Fruit fly (Drosophila melanogaster) whole organism, pupa: ENCODE measurements around the gene CG16749.
A peak's percentile ranks its signal among the peaks of the same experiment; 100 is the strongest.

Source experiments
- CG13204 ChIP-seq: fragments of 200-800 bp; sonication (Bioruptor generic); optimal IDR thresholded peaks from 2 replicates; lab custom pipeline; 2018; ENCODE audit warnings: missing biosample characterization, mild to moderate bottlenecking, missing genetic modification characterization, moderate library complexity
- CG15710 ChIP-seq: fragments of 200-800 bp; sonication (Bioruptor generic); optimal IDR thresholded peaks from 2 replicates; lab custom pipeline; 2018; ENCODE audit warnings: missing biosample characterization, mild to moderate bottlenecking, missing genetic modification characterization, moderate library complexity
- CG17806 ChIP-seq: fragments of 200-800 bp; sonication (Bioruptor generic); optimal IDR thresholded peaks from 2 replicates; lab custom pipeline; 2018; ENCODE audit warnings: missing biosample characterization, mild to moderate bottlenecking, missing genetic modification characterization, moderate library complexity
- CG8301 ChIP-seq: fragments of 200-800 bp; sonication (Bioruptor generic); optimal IDR thresholded peaks from 2 replicates; lab custom pipeline; 2018; ENCODE audit warnings: missing biosample characterization, mild to moderate bottlenecking, missing genetic modification characterization
- CG9948 ChIP-seq: fragments of 200-800 bp; sonication (Bioruptor generic); optimal IDR thresholded peaks from 2 replicates; lab custom pipeline; 2018; ENCODE audit warnings: missing biosample characterization, mild to moderate bottlenecking, missing genetic modification characterization, moderate library complexity
- EcR ChIP-seq: fragments of 200-800 bp; sonication (Bioruptor generic); optimal IDR thresholded peaks from 3 replicates; lab custom pipeline; 2019; ENCODE audit warnings: missing biosample characterization, missing genetic modification characterization, mild to moderate bottlenecking, moderate library complexity, missing genetic modification reagents
- Pif1B ChIP-seq: fragments of 200-800 bp; sonication (Bioruptor generic); optimal IDR thresholded peaks from 3 replicates; lab custom pipeline; 2016; ENCODE audit warnings: missing biosample characterization, missing genetic modification characterization

dm6 chr3R:9346539-9346938 lies 14.9 kb upstream of the CG16749 start:
- TF ChIP-seq CG13204 (GFP tag; lab: Kevin White, UChicago) (no peak), CG9948 (tag; lab: Kevin White, UChicago) (peak; percentile 44), EcR (no peak), CG8301 (tag; lab: Kevin White, UChicago) (peak; percentile 21), CG15710 (tag; lab: Kevin White, UChicago) (peak; percentile 64), CG17806 (tag; lab: Kevin White, UChicago) (peak; percentile 43), Pif1B (GFP tag; lab: Kevin White, UChicago) (peak; percentile 0)
